Fruit fly (Drosophila melanogaster): ENCODE data around the gene bves.

bves gene

dm6 chrX:21116864-21117464 lies 63.2 kb downstream of the bves start, which contains the start of the genes unc and CG15445:
Gene unc, minus strand, starts transcription at chrX:21116914.
Gene CG15445, plus strand, starts transcription at chrX:21117159.
- TF ChIP-seq psq (optimal IDR thresholded peaks at IDR 0.05) (no peak), Sin3A (optimal IDR thresholded peaks at IDR 0.05) (no peak), h (optimal IDR thresholded peaks at IDR 0.05) (no peak), Myc (optimal IDR thresholded peaks at IDR 0.05) (no peak), insv (optimal IDR thresholded peaks at IDR 0.05) (no peak), ttk (optimal IDR thresholded peaks at IDR 0.05) (no peak)

dm6 chrX:21123499-21123898 lies 69.7 kb downstream of the bves start, which contains the start of gene ldd:
Gene ldd, plus strand, starts transcription at chrX:21123634.
- TF ChIP-seq psq (optimal IDR thresholded peaks at IDR 0.05) (no peak), h (optimal IDR thresholded peaks at IDR 0.05) (no peak), insv (optimal IDR thresholded peaks at IDR 0.05) (no peak), Myc (optimal IDR thresholded peaks at IDR 0.05) (no peak), ttk (optimal IDR thresholded peaks at IDR 0.05) (no peak), Sin3A (optimal IDR thresholded peaks at IDR 0.05) (no peak)

dm6 chrX:21124176-21124575 lies 70.4 kb downstream of the bves start:
- no peak for TF ChIP-seq ttk (optimal IDR thresholded peaks at IDR 0.05)
- no peak for TF ChIP-seq insv (optimal IDR thresholded peaks at IDR 0.05)
- no peak for TF ChIP-seq Myc (optimal IDR thresholded peaks at IDR 0.05)
- TF ChIP-seq psq (optimal IDR thresholded peaks at IDR 0.05) = no peak

- TF ChIP-seq Sin3A (optimal IDR thresholded peaks at IDR 0.05) = no peak
- no peak for TF ChIP-seq insv (optimal IDR thresholded peaks at IDR 0.05)
- no peak for TF ChIP-seq ttk (optimal IDR thresholded peaks at IDR 0.05)
- TF ChIP-seq psq (optimal IDR thresholded peaks at IDR 0.05) = no peak
- no peak for TF ChIP-seq h (optimal IDR thresholded peaks at IDR 0.05)
- TF ChIP-seq Myc (optimal IDR thresholded peaks at IDR 0.05) = no peak
Measured at dm6 chrX:21125966-21126553, 72.3 kb downstream of the bves start.

- TF ChIP-seq Sin3A (optimal IDR thresholded peaks at IDR 0.05) (no peak), psq (optimal IDR thresholded peaks at IDR 0.05) (no peak), Myc (optimal IDR thresholded peaks at IDR 0.05) (no peak), ttk (optimal IDR thresholded peaks at IDR 0.05) (no peak), h (optimal IDR thresholded peaks at IDR 0.05) (no peak), insv (optimal IDR thresholded peaks at IDR 0.05) (no peak)
Measured at dm6 chrX:21126790-21127189, 73.0 kb downstream of the bves start.

- TF ChIP-seq psq (optimal IDR thresholded peaks at IDR 0.05) (no peak), ttk (optimal IDR thresholded peaks at IDR 0.05) (no peak), Sin3A (optimal IDR thresholded peaks at IDR 0.05) (no peak), Myc (optimal IDR thresholded peaks at IDR 0.05) (no peak), h (optimal IDR thresholded peaks at IDR 0.05) (no peak), insv (optimal IDR thresholded peaks at IDR 0.05) (no peak)
Measured at dm6 chrX:21127267-21127666, 73.5 kb downstream of the bves start.

Data from Kc167 (cell line).